Fruit fly (Drosophila melanogaster) whole organism, adult: ENCODE data around the gene sinu.

Source experiments
- CG12768 ChIP-seq: fragments of 200-800 bp; sonication (Bioruptor generic); optimal IDR thresholded peaks from 2 replicates; lab custom pipeline; 2017; ENCODE audit warnings: missing biosample characterization, missing genetic modification characterization, mild to moderate bottlenecking, moderate library complexity, missing genetic modification reagents
- CG1620 ChIP-seq: fragments of 200-800 bp; sonication (Bioruptor generic); optimal IDR thresholded peaks from 2 replicates; lab custom pipeline; 2016; ENCODE audit warnings: missing biosample characterization, missing genetic modification characterization
- CG33017 ChIP-seq: fragments of 200-800 bp; sonication (Bioruptor generic); optimal IDR thresholded peaks from 2 replicates; lab custom pipeline; 2018; ENCODE audit warnings: missing biosample characterization, mild to moderate bottlenecking, missing genetic modification characterization, moderate library complexity
- CG7045 ChIP-seq: fragments of 200-800 bp; sonication (Bioruptor generic); optimal IDR thresholded peaks from 2 replicates; lab custom pipeline; 2017; ENCODE audit warnings: missing biosample characterization, mild to moderate bottlenecking, missing genetic modification characterization
- Crg-1 ChIP-seq: fragments of 200-800 bp; sonication (Bioruptor generic); optimal IDR thresholded peaks from 2 replicates; lab custom pipeline; 2016; ENCODE audit warnings: missing biosample characterization, missing genetic modification characterization
- cic ChIP-seq: fragments of 200-800 bp; sonication (Bioruptor generic); optimal IDR thresholded peaks from 2 replicates; lab custom pipeline; 2017; ENCODE audit warnings: missing biosample characterization, mild to moderate bottlenecking, missing genetic modification characterization, moderate library complexity
- cnc ChIP-seq, 2 experiments: fragments of >200 bp; optimal IDR thresholded peaks; 2 replicates each; lab custom pipeline; 2017
- kay ChIP-seq: fragments of 200-800 bp; sonication (Bioruptor generic); peaks from one replicate; lab custom pipeline; 2016; ENCODE audit warnings: missing biosample characterization, missing genetic modification characterization, borderline replicate concordance
- ovo ChIP-seq: fragments of 200-800 bp; sonication (Bioruptor generic); optimal IDR thresholded peaks from 2 replicates; lab custom pipeline; 2016; ENCODE audit warnings: missing biosample characterization, missing genetic modification characterization
- toe ChIP-seq: fragments of 200-800 bp; sonication (Bioruptor generic); optimal IDR thresholded peaks from 2 replicates; lab custom pipeline; 2016; ENCODE audit warnings: missing biosample characterization, missing genetic modification characterization

DNA sequence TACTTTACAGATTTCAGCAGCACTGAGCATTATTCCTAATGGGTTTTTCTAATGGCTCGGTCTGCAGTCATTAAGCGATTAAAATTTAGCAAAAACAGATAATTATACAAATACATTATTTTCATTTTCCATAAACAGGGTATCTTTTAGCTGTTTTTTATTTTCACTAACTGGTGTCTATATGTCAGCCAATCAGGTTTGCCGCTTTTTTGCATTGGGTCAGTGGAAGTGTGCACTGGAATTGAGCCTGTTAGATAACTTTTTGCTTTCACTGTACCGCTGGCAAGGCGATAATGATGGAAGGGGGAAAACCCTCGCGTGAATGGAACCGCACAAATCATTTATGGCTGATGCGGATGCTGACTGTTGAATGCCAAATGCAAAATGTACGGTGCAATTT lies 14.1 kb upstream of the sinu start:
- no peak for TF ChIP-seq cnc (optimal IDR thresholded peaks at IDR 0.05; lab: Kevin White, UChicago)
- no peak for TF ChIP-seq cic (GFP tag; lab: Kevin White, UChicago)
- peak; percentile 81 for TF ChIP-seq kay
- no peak for TF ChIP-seq CG1620 (GFP tag; lab: Kevin White, UChicago)
- TF ChIP-seq Crg-1, result no peak
- no peak for TF ChIP-seq toe (GFP tag; lab: Kevin White, UChicago)
- TF ChIP-seq CG7045 (GFP tag; lab: Kevin White, UChicago), result no peak
- no peak for TF ChIP-seq ovo (GFP tag; lab: Kevin White, UChicago)
- no peak for TF ChIP-seq CG12768
- no peak for TF ChIP-seq CG33017
